Fruit fly (Drosophila melanogaster): Measurements from ENCODE around the gene CG10713.

DNA sequence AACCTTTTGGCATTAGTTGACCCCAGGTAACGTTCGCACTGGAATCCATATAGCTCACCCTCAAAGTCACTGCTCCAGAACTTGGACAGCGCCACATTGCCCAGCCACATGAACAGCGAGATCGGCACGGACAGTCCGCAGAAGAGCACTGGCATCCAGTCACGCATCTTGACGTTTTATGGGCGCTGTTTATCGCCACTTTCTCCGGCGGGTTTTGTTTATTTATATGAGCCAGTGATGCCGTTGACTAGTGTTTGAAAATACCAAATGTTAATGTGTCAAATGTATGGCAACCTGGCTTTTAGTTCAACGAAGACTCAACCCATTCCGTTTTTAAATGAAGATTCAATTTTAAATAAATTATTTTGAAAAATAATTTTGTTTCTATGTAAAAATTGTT, 47.4 kb downstream of the CG10713 start, which contains the start of gene CG10171:
- TF ChIP-seq usp (GFP tag; optimal IDR thresholded peaks at IDR 0.05) (no peak), psq (optimal IDR thresholded peaks at IDR 0.05) (no peak), pan (optimal IDR thresholded peaks at IDR 0.05) (no peak), CG8478 (optimal IDR thresholded peaks at IDR 0.05) (no peak)
